Comparison of ENCODE assay signal across 6 worm cellular contexts in genomic region chrX:3853901-3854300, ce11.
TF ChIP-seq lines count a peak whose summit lies in the region.

No protein-coding gene starts in this region.

TF ChIP-seq in whole organism, L1 larva, 84 proteins besides CTCF, POLR2A, EP300 and RAD21 (continues in another document):
- TF ChIP-seq snpc-4 (tag; optimal IDR thresholded peaks at IDR 0.05; lab: Kevin White, UChicago) (no peak), blmp-1 (tag; optimal IDR thresholded peaks at IDR 0.05; lab: Kevin White, UChicago) (no peak), ets-5 (GFP tag; IDR thresholded peaks at IDR 0.05; lab: Robert Waterston, UW) (no peak), egl-13 (tag; optimal IDR thresholded peaks at IDR 0.05; lab: Kevin White, UChicago) (no peak), lin-14 (GFP tag; optimal IDR thresholded peaks at IDR 0.05; lab: Kevin White, UChicago) (peak; percentile 71), ceh-8 (GFP tag; optimal IDR thresholded peaks at IDR 0.05; lab: Kevin White, UChicago) (no peak), sup-37 (GFP tag; optimal IDR thresholded peaks at IDR 0.05; lab: Kevin White, UChicago) (no peak), ztf-11 (tag; optimal IDR thresholded peaks at IDR 0.05; lab: Kevin White, UChicago) (no peak), nhr-47 (tag; optimal IDR thresholded peaks at IDR 0.05; lab: Kevin White, UChicago) (peak; percentile 1), C04F5.9 (tag; optimal IDR thresholded peaks at IDR 0.05; lab: Kevin White, UChicago) (no peak), unc-98 (GFP tag; IDR thresholded peaks at IDR 0.05; lab: Robert Waterston, UW) (no peak), alr-1 (tag; optimal IDR thresholded peaks at IDR 0.05; lab: Kevin White, UChicago; ENCODE audit: borderline replicate concordance) (no peak), ceh-82 (tag; optimal IDR thresholded peaks at IDR 0.05; lab: Kevin White, UChicago) (no peak), nhr-71 (tag; optimal IDR thresholded peaks at IDR 0.05; lab: Kevin White, UChicago) (peak; percentile 63), mdl-1 (tag; optimal IDR thresholded peaks at IDR 0.05; lab: Kevin White, UChicago) (no peak), nhr-20 (tag; optimal IDR thresholded peaks at IDR 0.05; lab: Kevin White, UChicago) (peak; percentile 25)

TF ChIP-seq in whole organism, L2 larva, 48 proteins besides CTCF, POLR2A, EP300 and RAD21 (continues in another document):
- TF ChIP-seq nhr-6 (tag; optimal IDR thresholded peaks at IDR 0.05; lab: Kevin White, UChicago) (no peak), nhr-237 (tag; optimal IDR thresholded peaks at IDR 0.05; lab: Kevin White, UChicago) (no peak), sem-4 (tag; optimal IDR thresholded peaks at IDR 0.05; lab: Kevin White, UChicago) (peak; percentile 9), ztf-4 (tag; optimal IDR thresholded peaks at IDR 0.05; lab: Kevin White, UChicago) (peak; percentile 0), F13H6.1 (tag; optimal IDR thresholded peaks at IDR 0.05; lab: Kevin White, UChicago) (peak; percentile 74), nhr-23 (tag; optimal IDR thresholded peaks at IDR 0.05; lab: Kevin White, UChicago) (no peak), unc-39 (tag; optimal IDR thresholded peaks at IDR 0.05; lab: Kevin White, UChicago) (no peak), gmeb-1 (tag; optimal IDR thresholded peaks at IDR 0.05; lab: Kevin White, UChicago) (no peak), R02D3.7 (tag; optimal IDR thresholded peaks at IDR 0.05; lab: Kevin White, UChicago) (no peak), egl-27 (tag; optimal IDR thresholded peaks at IDR 0.05; lab: Kevin White, UChicago) (no peak), ztf-11 (tag; optimal IDR thresholded peaks at IDR 0.05; lab: Kevin White, UChicago) (no peak), C34F6.9 (tag; optimal IDR thresholded peaks at IDR 0.05; lab: Kevin White, UChicago) (no peak), Y55F3AM.14 (GFP tag; optimal IDR thresholded peaks at IDR 0.05; lab: Kevin White, UChicago) (no peak), mbf-1 (tag; optimal IDR thresholded peaks at IDR 0.05; lab: Kevin White, UChicago) (no peak), peb-1 (tag; optimal IDR thresholded peaks at IDR 0.05; lab: Kevin White, UChicago) (no peak), sma-9 (GFP tag; optimal IDR thresholded peaks at IDR 0.05; lab: Kevin White, UChicago) (peak; percentile 62), sma-9 (tag; optimal IDR thresholded peaks at IDR 0.05; lab: Kevin White, UChicago) (no peak)

TF ChIP-seq in whole organism, L3 larva, 47 proteins besides CTCF, POLR2A, EP300 and RAD21:
- TF ChIP-seq egl-5 (tag; optimal IDR thresholded peaks at IDR 0.05; lab: Kevin White, UChicago) (peak; percentile 5), lin-39 (tag; optimal IDR thresholded peaks at IDR 0.05; lab: Kevin White, UChicago) (peak; percentile 25), fos-1 (tag; optimal IDR thresholded peaks at IDR 0.05; lab: Kevin White, UChicago) (no peak), lsy-12 (tag; optimal IDR thresholded peaks at IDR 0.05; lab: Kevin White, UChicago) (no peak), aly-2 (tag; optimal IDR thresholded peaks at IDR 0.05; lab: Kevin White, UChicago) (no peak), nfya-1 (tag; optimal IDR thresholded peaks at IDR 0.05; lab: Kevin White, UChicago; ENCODE audit: insufficient read depth) (peak; percentile 20), nhr-12 (tag; optimal IDR thresholded peaks at IDR 0.05; lab: Kevin White, UChicago) (no peak), egl-27 (tag; optimal IDR thresholded peaks at IDR 0.05; lab: Kevin White, UChicago) (no peak), ama-1 (optimal IDR thresholded peaks at IDR 0.05; lab: Kevin White, UChicago) (no peak), elt-2 (tag; optimal IDR thresholded peaks at IDR 0.05; lab: Kevin White, UChicago) (no peak), mdl-1 (tag; optimal IDR thresholded peaks at IDR 0.05; lab: Kevin White, UChicago) (no peak)

TF ChIP-seq in whole organism, L4 larva, 104 proteins besides CTCF, POLR2A, EP300 and RAD21:
- TF ChIP-seq hlh-11 (tag; optimal IDR thresholded peaks at IDR 0.05; lab: Kevin White, UChicago) (peak; percentile 14), php-3 (GFP tag; IDR thresholded peaks at IDR 0.05; lab: Robert Waterston, UW) (no peak), ZK546.5 (tag; optimal IDR thresholded peaks at IDR 0.05; lab: Kevin White, UChicago) (no peak), lin-13 (GFP tag; optimal IDR thresholded peaks at IDR 0.05; lab: Kevin White, UChicago) (no peak), ZK337.2 (GFP tag; IDR thresholded peaks at IDR 0.05; lab: Robert Waterston, UW) (no peak), ceh-28 (tag; optimal IDR thresholded peaks at IDR 0.05; lab: Kevin White, UChicago) (no peak), attf-4 (tag; optimal IDR thresholded peaks at IDR 0.05; lab: Kevin White, UChicago) (no peak), nhr-28 (tag; optimal IDR thresholded peaks at IDR 0.05; lab: Kevin White, UChicago) (no peak), tra-1 (GFP tag; IDR thresholded peaks at IDR 0.05; lab: Robert Waterston, UW) (no peak), nhr-41 (GFP tag; IDR thresholded peaks at IDR 0.05; lab: Robert Waterston, UW) (no peak), hif-1 (tag; optimal IDR thresholded peaks at IDR 0.05; lab: Kevin White, UChicago) (no peak), ceh-62 (tag; optimal IDR thresholded peaks at IDR 0.05; lab: Kevin White, UChicago) (no peak), nhr-102 (tag; optimal IDR thresholded peaks at IDR 0.05; lab: Kevin White, UChicago) (no peak), daf-16 (GFP tag; optimal IDR thresholded peaks at IDR 0.05; lab: Kevin White, UChicago) (peak in 1 of 2 experiments; percentile 75), daf-16 (tag; optimal IDR thresholded peaks at IDR 0.05; lab: Kevin White, UChicago) (no peak), ztf-7 (tag; optimal IDR thresholded peaks at IDR 0.05; lab: Kevin White, UChicago) (no peak), zag-1 (tag; optimal IDR thresholded peaks at IDR 0.05; lab: Kevin White, UChicago) (no peak)

TF ChIP-seq in whole organism, late embryonic, 69 proteins besides CTCF, POLR2A, EP300 and RAD21:
- TF ChIP-seq ceh-31 (tag; optimal IDR thresholded peaks at IDR 0.05; lab: Kevin White, UChicago) (no peak), rnt-1 (tag; optimal IDR thresholded peaks at IDR 0.05; lab: Kevin White, UChicago) (peak; percentile 85)

TF ChIP-seq in whole organism, mixed stage, embryonic, 35 proteins besides CTCF, POLR2A, EP300 and RAD21:
- TF ChIP-seq unc-62 (GFP tag; optimal IDR thresholded peaks at IDR 0.05; lab: Kevin White, UChicago) (peak; percentile 33), hlh-1 (tag; optimal IDR thresholded peaks at IDR 0.05; lab: Kevin White, UChicago) (peak; percentile 49), snpc-4 (tag; optimal IDR thresholded peaks at IDR 0.05; lab: Kevin White, UChicago) (no peak), unc-120 (tag; optimal IDR thresholded peaks at IDR 0.05; lab: Kevin White, UChicago; ENCODE audit: poor library complexity, severe bottlenecking) (peak; percentile 87)

Comparison
In these comparisons a context has a peak if more than half of its experiments do, and no peak if none do; other contexts are left out.
1. Of the 29 proteins assayed by ChIP-seq in both whole organism, L4 larva and whole organism, L1 larva: peak only in whole organism, L4 larva: none; only in whole organism, L1 larva: lin-39 and lsy-2; in both: none; in neither: 27.